Fruit fly (Drosophila melanogaster): ENCODE measurements around the gene SrpRbeta.
A peak's percentile ranks its signal among the peaks of the same experiment; 100 is the strongest.

- TF ChIP-seq Eip93F (GFP tag; optimal IDR thresholded peaks at IDR 0.05): no peak
- peak; percentile 34 for TF ChIP-seq CG8632 (GFP tag; optimal IDR thresholded peaks at IDR 0.05)
- no peak for TF ChIP-seq Ets96B (tag; optimal IDR thresholded peaks at IDR 0.05)
- TF ChIP-seq CG6854 (GFP tag; optimal IDR thresholded peaks at IDR 0.05): no peak
- TF ChIP-seq Eip78C (GFP tag): no peak
- no peak for TF ChIP-seq CG16779 (tag; optimal IDR thresholded peaks at IDR 0.05)
- no peak for TF ChIP-seq svp (GFP tag)
- no peak for TF ChIP-seq Ets21C (GFP tag; optimal IDR thresholded peaks at IDR 0.05)
- peak; percentile 67 for TF ChIP-seq Met (GFP tag; optimal IDR thresholded peaks at IDR 0.05)
- no peak for TF ChIP-seq CG1621 (tag; optimal IDR thresholded peaks at IDR 0.05)
- peak; percentile 48 for TF ChIP-seq Sox102F (GFP tag; optimal IDR thresholded peaks at IDR 0.05)
- TF ChIP-seq CG34406 (GFP tag; optimal IDR thresholded peaks at IDR 0.05): peak; percentile 59
Observed at dm6 chr3L:8763037-8763454, 43.0 kb upstream of the SrpRbeta start.

Measured in whole organism, prepupa.